Worm (Caenorhabditis elegans) whole organism, late embryonic: ENCODE measurements around the gene F14D2.14.

Experiments
- C08G9.2 ChIP-seq: sonication (generic microtip); optimal IDR thresholded peaks from 2 replicates; lab custom pipeline; 2016; ENCODE audit warnings: mild to moderate bottlenecking, missing genetic modification characterization, moderate library complexity, missing compliant biosample characterization
- F13H6.1 ChIP-seq: sonication (generic microtip); optimal IDR thresholded peaks from 2 replicates; lab custom pipeline; 2016; ENCODE audit warnings: missing genetic modification characterization, missing compliant biosample characterization
- K02D7.2 ChIP-seq: sonication (generic microtip); optimal IDR thresholded peaks from 2 replicates; lab custom pipeline; 2017; ENCODE audit warnings: mild to moderate bottlenecking, missing genetic modification characterization, missing compliant biosample characterization
- K09A11.1 ChIP-seq: sonication (generic microtip); optimal IDR thresholded peaks from 2 replicates; lab custom pipeline; 2017; ENCODE audit warnings: antibody characterized with exemption, mild to moderate bottlenecking, missing genetic modification characterization, missing compliant biosample characterization; ENCODE audit not compliant: insufficient read depth
- T23F11.4 ChIP-seq: fragments of 200-800 bp; sonication (Bioruptor generic); optimal IDR thresholded peaks from 2 replicates; lab custom pipeline; 2018; ENCODE audit warnings: mild to moderate bottlenecking, missing genetic modification characterization, missing compliant biosample characterization
- Y22D7AL.16 ChIP-seq: sonication (generic microtip); optimal IDR thresholded peaks from 2 replicates; lab custom pipeline; 2016; ENCODE audit warnings: missing genetic modification characterization, missing compliant biosample characterization
- ahr-1 ChIP-seq: sonication (generic microtip); optimal IDR thresholded peaks from 2 replicates; lab custom pipeline; 2016; ENCODE audit warnings: missing genetic modification characterization, missing compliant biosample characterization
- ama-1 ChIP-seq: fragments of 150-350 bp; optimal IDR thresholded peaks from 2 replicates; lab custom pipeline; 2014
- ceh-18 ChIP-seq: sonication (generic microtip); optimal IDR thresholded peaks from 2 replicates; lab custom pipeline; 2016; ENCODE audit warnings: missing genetic modification characterization, missing compliant biosample characterization
- ceh-22 ChIP-seq: sonication (generic microtip); optimal IDR thresholded peaks from 2 replicates; lab custom pipeline; 2017; ENCODE audit warnings: missing biosample characterization, missing genetic modification characterization
- ceh-30 ChIP-seq: fragments of 150-350 bp; optimal IDR thresholded peaks from 2 replicates; lab custom pipeline; 2014; ENCODE audit warnings: missing biosample characterization, missing genetic modification characterization
- ceh-45 ChIP-seq: fragments of 200-800 bp; sonication (Bioruptor generic); IDR thresholded peaks from 2 replicates; pipeline ENCODE4 v1.3.6; 2022; ENCODE audit warnings: missing genetic modification reagents, missing genetic modification characterization, missing compliant biosample characterization
- ceh-48 ChIP-seq: sonication (generic microtip); optimal IDR thresholded peaks from 2 replicates; lab custom pipeline; 2016; ENCODE audit warnings: missing genetic modification characterization, inconsistent platforms, missing compliant biosample characterization
- ceh-6 ChIP-seq: fragments of 200-800 bp; sonication (Bioruptor generic); optimal IDR thresholded peaks from 2 replicates; lab custom pipeline; 2018; ENCODE audit warnings: mild to moderate bottlenecking, missing genetic modification characterization, missing compliant biosample characterization
- che-1 ChIP-seq: sonication (generic microtip); optimal IDR thresholded peaks from 2 replicates; lab custom pipeline; 2016; ENCODE audit warnings: mild to moderate bottlenecking, missing genetic modification characterization, missing compliant biosample characterization
- dmd-4 ChIP-seq: sonication (generic microtip); optimal IDR thresholded peaks from 2 replicates; lab custom pipeline; 2016; ENCODE audit warnings: borderline replicate concordance, missing genetic modification characterization, missing compliant biosample characterization
- dve-1 ChIP-seq: sonication (generic microtip); optimal IDR thresholded peaks from 2 replicates; lab custom pipeline; 2017; ENCODE audit warnings: antibody characterized with exemption, mild to moderate bottlenecking, missing genetic modification characterization, missing compliant biosample characterization
- elt-2 ChIP-seq: sonication (generic microtip); optimal IDR thresholded peaks from 2 replicates; lab custom pipeline; 2016; ENCODE audit warnings: missing genetic modification reagents, missing genetic modification characterization, missing compliant biosample characterization
- fax-1 ChIP-seq: sonication (generic microtip); optimal IDR thresholded peaks from 2 replicates; lab custom pipeline; 2016; ENCODE audit warnings: missing genotype, missing genetic modification characterization, missing compliant biosample characterization
- fkh-10 ChIP-seq: fragments of 150-350 bp; optimal IDR thresholded peaks from 2 replicates; lab custom pipeline; 2014; ENCODE audit warnings: missing biosample characterization, missing genetic modification reagents, missing genetic modification characterization
- hlh-13 ChIP-seq: fragments of 200-800 bp; sonication (Bioruptor generic); optimal IDR thresholded peaks from 2 replicates; lab custom pipeline; 2018; ENCODE audit warnings: mild to moderate bottlenecking, missing genetic modification characterization, missing compliant biosample characterization
- hlh-15 ChIP-seq: sonication (generic microtip); optimal IDR thresholded peaks from 2 replicates; lab custom pipeline; 2016; ENCODE audit warnings: missing genetic modification characterization, missing compliant biosample characterization
- hlh-6 ChIP-seq: sonication (generic microtip); optimal IDR thresholded peaks from 2 replicates; lab custom pipeline; 2016; ENCODE audit warnings: missing genotype, missing genetic modification characterization, missing compliant biosample characterization
- hlh-8 ChIP-seq: sonication (generic microtip); optimal IDR thresholded peaks from 2 replicates; lab custom pipeline; 2016; ENCODE audit warnings: missing genotype, missing genetic modification characterization, missing compliant biosample characterization
- lin-11 ChIP-seq: fragments of 200-800 bp; sonication (Bioruptor generic); optimal IDR thresholded peaks from 2 replicates; lab custom pipeline; 2018; ENCODE audit warnings: mild to moderate bottlenecking, missing genetic modification characterization, missing compliant biosample characterization
- nfya-1 ChIP-seq: sonication (generic microtip); optimal IDR thresholded peaks from 2 replicates; lab custom pipeline; 2017; ENCODE audit warnings: missing genetic modification characterization, mild to moderate bottlenecking, missing compliant biosample characterization, antibody characterized with exemption, moderate library complexity
- nhr-11 ChIP-seq: fragments of 150-350 bp; optimal IDR thresholded peaks from 2 replicates; lab custom pipeline; 2014; ENCODE audit warnings: missing biosample characterization, missing genetic modification characterization
- nhr-232 ChIP-seq: sonication (generic microtip); optimal IDR thresholded peaks from 2 replicates; lab custom pipeline; 2016; ENCODE audit warnings: missing genetic modification characterization, missing compliant biosample characterization
- pag-3 ChIP-seq: sonication (generic microtip); optimal IDR thresholded peaks from 2 replicates; lab custom pipeline; 2016; ENCODE audit warnings: missing compliant biosample characterization, missing genetic modification characterization, borderline replicate concordance
- pha-2 ChIP-seq: sonication (generic microtip); optimal IDR thresholded peaks from 2 replicates; lab custom pipeline; 2017; ENCODE audit warnings: mild to moderate bottlenecking, missing genetic modification characterization, missing compliant biosample characterization
- pros-1 ChIP-seq: fragments of 150-350 bp; optimal IDR thresholded peaks from 2 replicates; lab custom pipeline; 2014; ENCODE audit warnings: missing biosample characterization, missing genetic modification reagents, missing genetic modification characterization
- rnt-1 ChIP-seq: sonication (generic microtip); optimal IDR thresholded peaks from 2 replicates; lab custom pipeline; 2016; ENCODE audit warnings: missing genetic modification characterization, missing compliant biosample characterization
- ttx-3 ChIP-seq: sonication (generic microtip); optimal IDR thresholded peaks from 2 replicates; lab custom pipeline; 2016; ENCODE audit warnings: missing genetic modification reagents, missing genetic modification characterization, missing compliant biosample characterization
- unc-3 ChIP-seq, 2 experiments: fragments of 200-800 bp in 1 of 2; sonication (Bioruptor generic) in 1 of 2; sonication (generic microtip) in 1 of 2; conservative IDR thresholded peaks in 1 of 2; optimal IDR thresholded peaks in 1 of 2; 2 replicates each; pipeline versions ENCODE4 v1.3.6 to Lab custom; 2016 to 2022; ENCODE audit warnings: missing compliant biosample characterization in 2 of 2, missing genetic modification characterization in 2 of 2, missing genetic modification reagents in 1 of 2
- unc-55 ChIP-seq: sonication (generic microtip); optimal IDR thresholded peaks from 2 replicates; lab custom pipeline; 2017; ENCODE audit warnings: missing biosample characterization, missing genetic modification reagents, missing genetic modification characterization
- ztf-16 ChIP-seq: sonication (generic microtip); optimal IDR thresholded peaks from 2 replicates; lab custom pipeline; 2017; ENCODE audit warnings: missing genetic modification characterization, missing compliant biosample characterization

The F14D2.14 gene

ce11 chrII:3322257-3322656 lies 25.5 kb downstream of the F14D2.14 start, which contains the start of gene Y46D2A.1:
TSS of gene Y46D2A.1 (plus strand) at chrII:3322557.
- TF ChIP-seq K09A11.1 (tag; lab: Kevin White, UChicago) (no peak), ceh-45 (no peak), C08G9.2 (no peak), ahr-1 (tag; lab: Kevin White, UChicago) (no peak), hlh-15 (tag; lab: Kevin White, UChicago) (no peak), unc-3 (GFP tag; conservative IDR thresholded peaks at IDR 0.05; lab: Robert Waterston, UW) (no peak), unc-3 (tag; optimal IDR thresholded peaks at IDR 0.05; lab: Kevin White, UChicago) (no peak), fax-1 (tag; lab: Kevin White, UChicago) (no peak), fkh-10 (GFP tag; lab: Kevin White, UChicago) (no peak), che-1 (tag; lab: Kevin White, UChicago) (no peak), hlh-8 (tag; lab: Kevin White, UChicago) (no peak)
- TF ChIP-seq, all 69 proteins: peak for 0

- TF ChIP-seq ttx-3 (tag; lab: Kevin White, UChicago) = no peak
- TF ChIP-seq elt-2 (tag; lab: Kevin White, UChicago) = peak; percentile 76
Measured at ce11 chrII:3318839-3319238, 29.0 kb downstream of the F14D2.14 start.

ce11 chrII:3313442-3313841 lies 34.3 kb downstream of the F14D2.14 start, which contains the start of gene F39E9.6:
TSS of gene F39E9.6 (minus strand) at chrII:3313542.
- TF ChIP-seq dmd-4 (no peak), ceh-18 (tag; lab: Kevin White, UChicago) (no peak), ahr-1 (tag; lab: Kevin White, UChicago) (no peak), ceh-48 (tag; lab: Kevin White, UChicago) (no peak), dve-1 (tag; lab: Kevin White, UChicago) (no peak), lin-11 (tag; lab: Kevin White, UChicago) (no peak), hlh-15 (tag; lab: Kevin White, UChicago) (no peak), hlh-13 (no peak), ztf-16 (tag; lab: Kevin White, UChicago) (no peak)

ce11 chrII:3310957-3311657 lies 36.7 kb downstream of the F14D2.14 start:
- TF ChIP-seq nfya-1 (tag; lab: Kevin White, UChicago) (no peak), ceh-48 (tag; lab: Kevin White, UChicago) (peak; percentile 73), rnt-1 (tag; lab: Kevin White, UChicago) (peak; percentile 12), elt-2 (tag; lab: Kevin White, UChicago) (peak; percentile 68)

- TF ChIP-seq nhr-232 (tag; lab: Kevin White, UChicago) (no peak), ama-1 (lab: Kevin White, UChicago) (peak; percentile 4), unc-55 (GFP tag; lab: Kevin White, UChicago) (peak; percentile 21), ceh-48 (tag; lab: Kevin White, UChicago) (peak; percentile 45)
- TF ChIP-seq, all 69 proteins: peak for 3
Measured at ce11 chrII:3303582-3303981, 44.2 kb downstream of the F14D2.14 start.

ce11 chrII:3299457-3299856 lies 48.3 kb downstream of the F14D2.14 start, which contains the start of gene btb-22:
TSS of gene btb-22 (plus strand) at chrII:3299757.
- no peak for TF ChIP-seq ceh-48 (tag; lab: Kevin White, UChicago)
- TF ChIP-seq hlh-6 (tag; lab: Kevin White, UChicago) = no peak
- TF ChIP-seq che-1 (tag; lab: Kevin White, UChicago) = no peak
- TF ChIP-seq ceh-18 (tag; lab: Kevin White, UChicago) = no peak
- no peak for TF ChIP-seq C08G9.2
- TF ChIP-seq rnt-1 (tag; lab: Kevin White, UChicago) = no peak
- TF ChIP-seq ceh-22 (tag; lab: Kevin White, UChicago) = no peak
- TF ChIP-seq pag-3 = no peak
- no peak for TF ChIP-seq nhr-11 (tag; lab: Kevin White, UChicago)
- TF ChIP-seq Y22D7AL.16 = no peak
- no peak for TF ChIP-seq ceh-30 (tag; lab: Kevin White, UChicago)
- TF ChIP-seq F13H6.1 = no peak
- TF ChIP-seq ceh-6 (GFP tag; lab: Kevin White, UChicago) = no peak
- TF ChIP-seq T23F11.4 (GFP tag; lab: Kevin White, UChicago) = no peak
- TF ChIP-seq pha-2 (tag; lab: Kevin White, UChicago) = no peak
- TF ChIP-seq pros-1 = no peak
- no peak for TF ChIP-seq K02D7.2 (tag; lab: Kevin White, UChicago)
